Worm (Caenorhabditis elegans) whole organism, L3 larva: Measurements from ENCODE around the gene rgs-4.

ENCODE experiments used
- jun-1 ChIP-seq: fragments of 150-350 bp; optimal IDR thresholded peaks from 2 replicates; lab custom pipeline; 2014; ENCODE audit warnings: missing biosample characterization, missing genetic modification reagents, missing genetic modification characterization
- nhr-76 ChIP-seq: fragments of 150-350 bp; sonication (generic microtip); optimal IDR thresholded peaks from 5 replicates; lab custom pipeline; 2014; ENCODE audit warnings: missing biosample characterization, missing genetic modification characterization
- pha-4 ChIP-seq: fragments of 150-350 bp; optimal IDR thresholded peaks from 2 replicates; lab custom pipeline; 2014; ENCODE audit warnings: missing biosample characterization, missing genetic modification reagents, missing genetic modification characterization
- snpc-4 ChIP-seq: fragments of 150-350 bp; optimal IDR thresholded peaks from 2 replicates; lab custom pipeline; 2014; ENCODE audit warnings: missing biosample characterization, missing genetic modification characterization

- TF ChIP-seq snpc-4 (tag; lab: Kevin White, UChicago) = no peak
- TF ChIP-seq pha-4 (tag; lab: Kevin White, UChicago) = no peak
- TF ChIP-seq nhr-76 (tag; lab: Kevin White, UChicago) = no peak
- TF ChIP-seq jun-1 (tag; lab: Kevin White, UChicago) = no peak
Observed at ce11 chrII:12665019-12665418, 10.5 kb downstream of the rgs-4 start.
